Worm (Caenorhabditis elegans) whole organism, young adult: ENCODE measurements around the gene kcc-2.

ENCODE experiments used
- B0019.2 ChIP-seq: fragments of 200-800 bp; sonication (Bioruptor generic); conservative IDR thresholded peaks from 2 replicates; pipeline ENCODE4 v1.3.6; 2022; ENCODE audit warnings: missing genetic modification reagents, missing genetic modification characterization, missing compliant biosample characterization
- F22D6.2 ChIP-seq: sonication (generic microtip); optimal IDR thresholded peaks from 2 replicates; lab custom pipeline; 2016; ENCODE audit warnings: mild to moderate bottlenecking, missing genetic modification characterization, missing compliant biosample characterization
- F49E8.2 ChIP-seq: sonication (generic microtip); optimal IDR thresholded peaks from 3 replicates; lab custom pipeline; 2017; ENCODE audit warnings: missing genetic modification characterization, mild to moderate bottlenecking, missing compliant biosample characterization, antibody characterized with exemption, moderate library complexity; ENCODE audit not compliant: insufficient read depth
- F52B5.7 ChIP-seq: sonication (generic microtip); optimal IDR thresholded peaks from 2 replicates; lab custom pipeline; 2016; ENCODE audit warnings: mild to moderate bottlenecking, missing genetic modification characterization, missing compliant biosample characterization
- F55B11.4 ChIP-seq: sonication (generic microtip); optimal IDR thresholded peaks from 2 replicates; lab custom pipeline; 2016; ENCODE audit warnings: missing compliant biosample characterization, missing genetic modification characterization, borderline replicate concordance; ENCODE audit not compliant: insufficient read depth
- K12H6.12 ChIP-seq: fragments of 200-800 bp; sonication (Bioruptor generic); optimal IDR thresholded peaks from 2 replicates; lab custom pipeline; 2018; ENCODE audit warnings: mild to moderate bottlenecking, missing genetic modification characterization, missing compliant biosample characterization
- atf-7 ChIP-seq: sonication (generic microtip); optimal IDR thresholded peaks from 2 replicates; lab custom pipeline; 2017; ENCODE audit warnings: mild to moderate bottlenecking, missing genetic modification characterization, missing compliant biosample characterization
- attf-3 ChIP-seq: fragments of 200-800 bp; sonication (Bioruptor generic); conservative IDR thresholded peaks from 2 replicates; pipeline ENCODE4 v1.3.6; 2022; ENCODE audit warnings: missing genetic modification reagents, missing genetic modification characterization, missing compliant biosample characterization
- attf-6 ChIP-seq: fragments of 200-800 bp; sonication (Bioruptor generic); IDR thresholded peaks from 2 replicates; pipeline ENCODE4 v1.3.6; 2022; ENCODE audit warnings: missing genetic modification reagents, missing genetic modification characterization, missing compliant biosample characterization
- ceh-27 ChIP-seq: fragments of 200-800 bp; sonication (Bioruptor generic); optimal IDR thresholded peaks from 2 replicates; lab custom pipeline; 2018; ENCODE audit warnings: mild to moderate bottlenecking, missing genetic modification characterization, moderate library complexity, missing compliant biosample characterization
- ceh-58 ChIP-seq: fragments of 200-800 bp; sonication (Bioruptor generic); IDR thresholded peaks from 2 replicates; pipeline ENCODE4 v1.3.6; 2022; ENCODE audit warnings: missing genetic modification characterization, missing compliant biosample characterization
- dox-1 ChIP-seq: fragments of 200-800 bp; sonication (Bioruptor generic); IDR thresholded peaks from 2 replicates; pipeline ENCODE4 v1.3.6; 2022; ENCODE audit warnings: missing genetic modification reagents, missing genetic modification characterization, missing compliant biosample characterization
- egrh-3 ChIP-seq: fragments of 200-800 bp; sonication (Bioruptor generic); IDR thresholded peaks from 2 replicates; pipeline ENCODE4 v1.3.6; 2022; ENCODE audit warnings: missing genetic modification reagents, missing genetic modification characterization, missing compliant biosample characterization
- hlh-12 ChIP-seq: sonication (generic microtip); optimal IDR thresholded peaks from 2 replicates; lab custom pipeline; 2016; ENCODE audit warnings: missing genetic modification characterization, missing compliant biosample characterization
- lag-1 ChIP-seq: fragments of 200-800 bp; sonication (Bioruptor generic); IDR thresholded peaks from 2 replicates; pipeline ENCODE4 v1.3.6; 2022; ENCODE audit warnings: missing genetic modification reagents, missing genetic modification characterization, missing compliant biosample characterization
- lin-26 ChIP-seq: fragments of 200-800 bp; sonication (Bioruptor generic); IDR thresholded peaks from 2 replicates; pipeline ENCODE4 v1.3.6; 2022; ENCODE audit warnings: missing genetic modification reagents, missing genetic modification characterization, missing compliant biosample characterization
- lin-35 ChIP-seq, 3 experiments: fragments of 150-350 bp in 2 of 3; sonication (generic microtip) in 1 of 3; optimal IDR thresholded peaks; 2 replicates each; lab custom pipeline; 2014 to 2018; ENCODE audit warnings: missing biosample characterization in 3 of 3, missing genetic modification characterization in 3 of 3, missing genetic modification reagents in 3 of 3
- lsl-1 ChIP-seq: fragments of 200-800 bp; sonication (Bioruptor generic); optimal IDR thresholded peaks from 2 replicates; lab custom pipeline; 2018; ENCODE audit warnings: mild to moderate bottlenecking, missing genetic modification characterization, moderate library complexity, missing compliant biosample characterization
- madf-10 ChIP-seq: sonication (generic microtip); optimal IDR thresholded peaks from 2 replicates; lab custom pipeline; 2016; ENCODE audit warnings: mild to moderate bottlenecking, missing genetic modification characterization, missing compliant biosample characterization
- madf-3 ChIP-seq: fragments of 200-800 bp; sonication (Bioruptor generic); IDR thresholded peaks from 2 replicates; pipeline ENCODE4 v1.3.6; 2022; ENCODE audit warnings: missing genetic modification reagents, missing genetic modification characterization, missing compliant biosample characterization
- nfya-1 ChIP-seq: sonication (generic microtip); optimal IDR thresholded peaks from 2 replicates; lab custom pipeline; 2017; ENCODE audit warnings: antibody characterized with exemption, missing compliant biosample characterization, missing genetic modification characterization, borderline replicate concordance; ENCODE audit not compliant: insufficient read depth
- nhr-80 ChIP-seq: sonication (generic microtip); optimal IDR thresholded peaks from 2 replicates; lab custom pipeline; 2016; ENCODE audit warnings: missing genetic modification characterization, missing compliant biosample characterization
- pbrm-1 ChIP-seq: fragments of 200-800 bp; sonication (Bioruptor generic); IDR thresholded peaks from 2 replicates; pipeline ENCODE4 v1.3.6; 2022; ENCODE audit warnings: missing genetic modification reagents, missing genetic modification characterization, missing compliant biosample characterization
- repo-1 ChIP-seq: sonication (generic microtip); optimal IDR thresholded peaks from 2 replicates; lab custom pipeline; 2017; ENCODE audit warnings: mild to moderate bottlenecking, missing genetic modification characterization, missing compliant biosample characterization
- sdz-38 ChIP-seq: sonication (generic microtip); optimal IDR thresholded peaks from 2 replicates; lab custom pipeline; 2016; ENCODE audit warnings: missing genotype, missing genetic modification characterization, missing compliant biosample characterization
- snpc-1.1 ChIP-seq: sonication (generic microtip); optimal IDR thresholded peaks from 2 replicates; lab custom pipeline; 2017; ENCODE audit warnings: missing genetic modification characterization, mild to moderate bottlenecking, missing compliant biosample characterization, antibody characterized with exemption, moderate library complexity, missing genotype, missing genetic modification reagents; ENCODE audit not compliant: insufficient read depth
- snpc-1.3 ChIP-seq: sonication (generic microtip); optimal IDR thresholded peaks from 2 replicates; lab custom pipeline; 2017; ENCODE audit warnings: missing genetic modification characterization, mild to moderate bottlenecking, missing compliant biosample characterization, antibody characterized with exemption, moderate library complexity, missing genotype, missing genetic modification reagents; ENCODE audit not compliant: insufficient read depth
- snpc-3.4 ChIP-seq: sonication (generic microtip); optimal IDR thresholded peaks from 2 replicates; lab custom pipeline; 2017; ENCODE audit warnings: missing genetic modification characterization, mild to moderate bottlenecking, missing compliant biosample characterization, antibody characterized with exemption, moderate library complexity, missing genotype, missing genetic modification reagents
- somi-1 ChIP-seq: fragments of 200-800 bp; sonication (Bioruptor generic); optimal IDR thresholded peaks from 2 replicates; lab custom pipeline; 2018; ENCODE audit warnings: mild to moderate bottlenecking, missing genetic modification characterization, missing compliant biosample characterization
- tlf-1 ChIP-seq: fragments of 200-800 bp; sonication (Bioruptor generic); optimal IDR thresholded peaks from 2 replicates; lab custom pipeline; 2018; ENCODE audit warnings: mild to moderate bottlenecking, missing genetic modification characterization, missing compliant biosample characterization
- zfh-2 ChIP-seq: fragments of 200-800 bp; sonication (Bioruptor generic); conservative IDR thresholded peaks from 2 replicates; pipeline ENCODE4 v1.3.6; 2022; ENCODE audit warnings: missing genetic modification reagents, missing genetic modification characterization, missing compliant biosample characterization
- ztf-22 ChIP-seq: fragments of 200-800 bp; sonication (Bioruptor generic); optimal IDR thresholded peaks from 2 replicates; lab custom pipeline; 2018; ENCODE audit warnings: mild to moderate bottlenecking, missing genetic modification characterization, moderate library complexity, missing compliant biosample characterization
- ztf-3 ChIP-seq: fragments of 200-800 bp; sonication (Bioruptor generic); optimal IDR thresholded peaks from 2 replicates; lab custom pipeline; 2018; ENCODE audit warnings: mild to moderate bottlenecking, missing genetic modification characterization, missing compliant biosample characterization

Gene kcc-2

ce11 chrIV:6054833-6055232, 14.1 kb downstream of the kcc-2 start:
- no peak for TF ChIP-seq attf-3
- TF ChIP-seq lag-1 = no peak
- TF ChIP-seq F49E8.2 = no peak
- no peak for TF ChIP-seq madf-10 (tag; lab: Kevin White, UChicago)
- no peak for TF ChIP-seq tlf-1
- no peak for TF ChIP-seq hlh-12 (tag; lab: Kevin White, UChicago)
- no peak for TF ChIP-seq nhr-80 (tag; lab: Kevin White, UChicago)
- no peak for TF ChIP-seq zfh-2 (GFP tag; lab: Robert Waterston, UW)
- no peak for TF ChIP-seq madf-3 (GFP tag; lab: Robert Waterston, UW)
- no peak for TF ChIP-seq nfya-1
- TF ChIP-seq snpc-1.3 = no peak
- no peak for TF ChIP-seq lin-35 (GFP tag; optimal IDR thresholded peaks at IDR 0.05; lab: Kevin White, UChicago)
- TF ChIP-seq B0019.2 = no peak
- no peak for TF ChIP-seq ceh-27
- no peak for TF ChIP-seq lsl-1 (GFP tag; lab: Kevin White, UChicago)
- TF ChIP-seq ceh-58 (GFP tag; lab: Robert Waterston, UW) = no peak
- no peak for TF ChIP-seq snpc-1.1 (tag; lab: Kevin White, UChicago)
- no peak for TF ChIP-seq K12H6.12 (tag; lab: Kevin White, UChicago)
- no peak for TF ChIP-seq repo-1 (tag; lab: Kevin White, UChicago)
- TF ChIP-seq F52B5.7 (tag; lab: Kevin White, UChicago) = no peak
- TF ChIP-seq, all 124 proteins: peak for 0

- TF ChIP-seq egrh-3 (GFP tag; lab: Robert Waterston, UW) = no peak
These were observed 18.9 kb downstream of the kcc-2 start for ce11 chrIV:6059702-6060101.

- TF ChIP-seq F55B11.4 (no peak), lin-26 (GFP tag; lab: Robert Waterston, UW) (no peak), somi-1 (GFP tag; lab: Kevin White, UChicago) (peak; percentile 9), attf-6 (no peak), tlf-1 (no peak), ztf-22 (GFP tag; lab: Kevin White, UChicago) (no peak), dox-1 (GFP tag; lab: Robert Waterston, UW) (no peak)
These were observed 20.1 kb downstream of the kcc-2 start for ce11 chrIV:6060912-6061311.

ce11 chrIV:6062078-6062477, 21.3 kb downstream of the kcc-2 start:
- TF ChIP-seq sdz-38 (tag; lab: Kevin White, UChicago) (no peak), B0019.2 (no peak), pbrm-1 (no peak), ceh-27 (peak; percentile 28), atf-7 (tag; lab: Kevin White, UChicago) (no peak), ztf-3 (GFP tag; lab: Kevin White, UChicago) (no peak)

- TF ChIP-seq snpc-3.4 (tag; lab: Kevin White, UChicago) (no peak), ceh-27 (peak; percentile 71), F22D6.2 (no peak)
These were observed 23.9 kb downstream of the kcc-2 start for ce11 chrIV:6064657-6065056.
